Worm (Caenorhabditis elegans): ENCODE results near the gene ZK1248.17.

Gene ZK1248.17

ce11 chrII:5872414-5872813 lies 27.1 kb upstream of the ZK1248.17 start:
- TF ChIP-seq F22D6.2 (tag; optimal IDR thresholded peaks at IDR 0.05) (no peak), nhr-80 (tag; optimal IDR thresholded peaks at IDR 0.05) (peak; percentile 4)

- TF ChIP-seq T26A5.8 (tag; optimal IDR thresholded peaks at IDR 0.05) (no peak), nhr-80 (tag; optimal IDR thresholded peaks at IDR 0.05) (peak; percentile 22), F33H1.4 (GFP tag; IDR thresholded peaks at IDR 0.05) (no peak), him-1 (tag; optimal IDR thresholded peaks at IDR 0.05) (no peak), ama-1 (optimal IDR thresholded peaks at IDR 0.05) (no peak), ama-1 (GFP tag; optimal IDR thresholded peaks at IDR 0.05) (no peak), F57C9.4 (tag; optimal IDR thresholded peaks at IDR 0.05) (no peak), attf-5 (GFP tag; optimal IDR thresholded peaks at IDR 0.05) (no peak), repo-1 (tag; optimal IDR thresholded peaks at IDR 0.05) (no peak), ceh-100 (GFP tag; IDR thresholded peaks at IDR 0.05) (no peak)
Measured at ce11 chrII:5871508-5871907, 26.2 kb upstream of the ZK1248.17 start.

DNA sequence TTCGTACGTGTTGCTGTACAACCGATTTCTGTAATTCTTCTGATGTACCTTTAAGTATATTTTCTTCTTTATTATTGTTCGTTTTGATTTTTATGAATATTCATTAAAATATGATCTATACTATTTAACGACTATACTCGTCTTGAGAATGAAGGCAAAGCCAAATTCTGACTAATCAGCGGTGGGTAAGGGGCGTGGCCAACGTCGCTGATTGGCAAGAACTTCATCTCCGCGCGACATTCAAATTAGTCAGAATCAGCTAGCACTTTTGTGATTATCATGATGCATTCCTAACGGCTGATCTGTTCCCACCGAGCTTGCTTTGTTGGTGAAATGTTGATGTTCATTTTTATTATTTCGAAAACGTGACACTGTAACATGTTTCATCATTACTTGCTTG lies 21.6 kb upstream of the ZK1248.17 start:
- no peak for TF ChIP-seq snpc-4 (GFP tag; optimal IDR thresholded peaks at IDR 0.05)
- TF ChIP-seq snpc-4 (tag; optimal IDR thresholded peaks at IDR 0.05) = peak in 1 of 4 experiments; percentile 13
- TF ChIP-seq ceh-27 (GFP tag; optimal IDR thresholded peaks at IDR 0.05) = no peak
- 0 out of 2 replicates have a peak, but pooled peaks have one; percentile 45 for TF ChIP-seq Y53G8AR.9 (GFP tag; conservative IDR thresholded peaks at IDR 0.05)
- no peak for TF ChIP-seq unc-130 (GFP tag; optimal IDR thresholded peaks at IDR 0.05)
- TF ChIP-seq attf-3 (GFP tag; conservative IDR thresholded peaks at IDR 0.05) = no peak
- TF ChIP-seq cebp-1 (GFP tag; IDR thresholded peaks at IDR 0.05) = no peak
- peak; percentile 36 for TF ChIP-seq cebp-1 (tag; optimal IDR thresholded peaks at IDR 0.05)
- no peak for TF ChIP-seq T26A5.8 (tag; optimal IDR thresholded peaks at IDR 0.05)
- TF ChIP-seq nfyb-1 (GFP tag; IDR thresholded peaks at IDR 0.05) = peak; percentile 87

DNA sequence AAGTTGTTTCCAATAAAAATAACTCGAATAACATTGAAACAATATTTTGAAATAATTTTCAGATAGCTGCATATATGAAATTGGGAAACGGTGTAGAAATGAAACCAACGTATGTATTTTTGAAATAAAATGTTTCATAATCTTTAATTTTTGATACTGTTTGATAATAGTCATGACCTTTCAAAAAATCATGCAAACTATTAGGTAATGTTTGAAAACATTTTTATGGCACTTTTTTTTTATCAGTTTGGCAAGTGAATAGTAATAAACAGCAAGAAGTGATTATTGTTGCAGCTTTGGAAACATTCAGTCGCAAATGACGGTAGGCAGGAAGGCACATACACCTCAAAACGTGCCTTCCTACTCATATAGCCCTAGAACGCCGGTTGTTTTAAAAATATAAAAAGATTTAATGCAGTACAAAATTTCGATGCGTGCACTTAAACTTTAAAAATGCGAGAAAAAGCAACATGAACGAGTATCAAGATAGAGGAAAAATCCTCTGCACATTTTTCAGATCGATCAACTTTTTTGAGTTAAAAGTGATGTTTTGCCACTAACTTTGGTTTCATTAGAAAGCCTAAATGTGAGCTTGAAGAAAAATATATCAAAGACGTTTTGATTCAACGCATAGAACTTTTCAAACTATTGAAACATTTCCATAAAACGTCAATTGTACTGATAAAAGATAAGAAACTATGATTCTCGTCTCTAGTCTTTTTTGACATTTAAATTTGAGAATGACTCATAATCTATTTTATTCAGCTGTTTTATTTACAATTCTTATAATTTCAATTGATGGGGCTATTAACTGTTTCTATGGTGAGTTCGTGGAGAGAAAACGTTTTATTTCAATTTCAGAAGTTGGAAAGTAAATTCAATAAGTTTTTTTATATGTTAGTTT lies 20.3 kb upstream of the ZK1248.17 start, which contains the start of gene F55C12.19:
Gene F55C12.19, plus strand, starts transcription at position 735 of the 904 bp plus-strand sequence.
- peak; percentile 36 for TF ChIP-seq unc-62 (GFP tag; optimal IDR thresholded peaks at IDR 0.05)
- TF ChIP-seq pbrm-1 (GFP tag; IDR thresholded peaks at IDR 0.05) = no peak
- no peak for TF ChIP-seq T07F8.4 (tag; optimal IDR thresholded peaks at IDR 0.05)
- no peak for TF ChIP-seq F37B4.10 (GFP tag; IDR thresholded peaks at IDR 0.05)
- no peak for TF ChIP-seq mxl-1 (tag; optimal IDR thresholded peaks at IDR 0.05)
- peak; percentile 19 for TF ChIP-seq nhr-80 (tag; optimal IDR thresholded peaks at IDR 0.05)
- TF ChIP-seq rec-8 (tag; optimal IDR thresholded peaks at IDR 0.05) = no peak
- TF ChIP-seq aptf-2 (GFP tag; conservative IDR thresholded peaks at IDR 0.05) = no peak
- TF ChIP-seq sea-2 (GFP tag; IDR thresholded peaks at IDR 0.05) = no peak
- no peak for TF ChIP-seq ztf-26 (tag; optimal IDR thresholded peaks at IDR 0.05)

ce11 chrII:5863893-5864292 lies 18.6 kb upstream of the ZK1248.17 start, which contains the start of gene tag-234:
Gene tag-234 (plus strand): TSS chrII:5864193.
- no peak for TF ChIP-seq mcd-1 (GFP tag; IDR thresholded peaks at IDR 0.05)
- TF ChIP-seq nhr-80 (tag; optimal IDR thresholded peaks at IDR 0.05) = peak; percentile 38

- TF ChIP-seq ets-4 (GFP tag; optimal IDR thresholded peaks at IDR 0.05) = no peak
- no peak for TF ChIP-seq B0019.2 (GFP tag; conservative IDR thresholded peaks at IDR 0.05)
- no peak for TF ChIP-seq dpff-1 (tag; optimal IDR thresholded peaks at IDR 0.05)
- no peak for TF ChIP-seq Y95B8A.8 (GFP tag; IDR thresholded peaks at IDR 0.05)
- no peak for TF ChIP-seq Y67H2A.10 (GFP tag; conservative IDR thresholded peaks at IDR 0.05)
- TF ChIP-seq T07F8.4 (tag; optimal IDR thresholded peaks at IDR 0.05) = no peak
- no peak for TF ChIP-seq hlh-26 (GFP tag; conservative IDR thresholded peaks at IDR 0.05)
- TF ChIP-seq madf-8 (GFP tag; conservative IDR thresholded peaks at IDR 0.05) = no peak
- TF ChIP-seq madf-3 (GFP tag; IDR thresholded peaks at IDR 0.05) = no peak
- TF ChIP-seq ztf-26 (tag; optimal IDR thresholded peaks at IDR 0.05) = no peak
- no peak for TF ChIP-seq hlh-12 (tag; optimal IDR thresholded peaks at IDR 0.05)
Measured at ce11 chrII:5860621-5861020, 15.3 kb upstream of the ZK1248.17 start.
